Worm (Caenorhabditis elegans) whole organism, young adult: ENCODE results near the gene col-118.

Experiments used
- B0336.3 ChIP-seq: fragments of 200-800 bp; sonication (Bioruptor generic); IDR thresholded peaks from 2 replicates; pipeline ENCODE4 v1.3.6; 2022; ENCODE audit warnings: missing genetic modification characterization, missing compliant biosample characterization
- aptf-3 ChIP-seq: fragments of 200-800 bp; sonication (Bioruptor generic); IDR thresholded peaks from 2 replicates; pipeline ENCODE4 v1.3.6; 2022; ENCODE audit warnings: missing genetic modification characterization, missing compliant biosample characterization
- attf-5 ChIP-seq: fragments of 200-800 bp; sonication (Bioruptor generic); optimal IDR thresholded peaks from 2 replicates; lab custom pipeline; 2018; ENCODE audit warnings: mild to moderate bottlenecking, missing genetic modification characterization, missing compliant biosample characterization
- bed-1 ChIP-seq: fragments of 200-800 bp; sonication (Bioruptor generic); IDR thresholded peaks from 2 replicates; pipeline ENCODE4 v1.3.6; 2022; ENCODE audit warnings: missing genetic modification reagents, missing genetic modification characterization, missing compliant biosample characterization
- cebp-1 ChIP-seq, 2 experiments: fragments of 200-800 bp in 1 of 2; sonication (Bioruptor generic) in 1 of 2; sonication (generic microtip) in 1 of 2; IDR thresholded peaks in 1 of 2; optimal IDR thresholded peaks in 1 of 2; 2 replicates each; pipeline versions ENCODE4 v1.3.6 to Lab custom; 2017 to 2022; ENCODE audit warnings: missing compliant biosample characterization in 2 of 2, missing genetic modification characterization in 2 of 2, mild to moderate bottlenecking in 1 of 2, missing genetic modification reagents in 1 of 2, moderate library complexity in 1 of 2
- ets-4 ChIP-seq: fragments of 200-800 bp; sonication (Bioruptor generic); optimal IDR thresholded peaks from 2 replicates; lab custom pipeline; 2018; ENCODE audit warnings: mild to moderate bottlenecking, missing genetic modification characterization, missing compliant biosample characterization
- mel-28 ChIP-seq: sonication (generic microtip); optimal IDR thresholded peaks from 2 replicates; lab custom pipeline; 2016; ENCODE audit warnings: borderline replicate concordance, mild to moderate bottlenecking, missing genetic modification characterization, missing compliant biosample characterization
- nhr-120 ChIP-seq: fragments of 200-800 bp; sonication (Bioruptor generic); IDR thresholded peaks from 2 replicates; pipeline ENCODE4 v1.3.6; 2022; ENCODE audit warnings: missing genetic modification characterization, missing compliant biosample characterization
- snpc-4 ChIP-seq, 5 experiments: fragments of 150-350 bp in 1 of 5; sonication (generic microtip) in 4 of 5; optimal IDR thresholded peaks; 2 replicates each; lab custom pipeline; 2014 to 2018; ENCODE audit warnings: missing genetic modification characterization in 5 of 5, missing biosample characterization in 3 of 5, antibody characterized with exemption in 2 of 5, mild to moderate bottlenecking in 2 of 5, missing compliant biosample characterization in 2 of 5, missing genotype in 2 of 5, moderate library complexity in 2 of 5, missing genetic modification reagents in 1 of 5

ce11 chrIV:8864672-8865071, 16.7 kb downstream of the col-118 start:
- TF ChIP-seq snpc-4 (GFP tag; optimal IDR thresholded peaks at IDR 0.05; lab: Kevin White, UChicago) = no peak
- no peak for TF ChIP-seq snpc-4 (tag; optimal IDR thresholded peaks at IDR 0.05; lab: Kevin White, UChicago)
- TF ChIP-seq bed-1 (GFP tag; lab: Robert Waterston, UW) = no peak
- no peak for TF ChIP-seq cebp-1 (GFP tag; IDR thresholded peaks at IDR 0.05; lab: Robert Waterston, UW)
- TF ChIP-seq cebp-1 (tag; optimal IDR thresholded peaks at IDR 0.05; lab: Kevin White, UChicago) = no peak
- no peak for TF ChIP-seq aptf-3 (GFP tag; lab: Robert Waterston, UW)
- no peak for TF ChIP-seq nhr-120 (GFP tag; lab: Robert Waterston, UW)
- no peak for TF ChIP-seq mel-28 (tag; lab: Kevin White, UChicago)
- TF ChIP-seq attf-5 (GFP tag; lab: Kevin White, UChicago) = no peak
- no peak for TF ChIP-seq B0336.3
- no peak for TF ChIP-seq ets-4 (GFP tag; lab: Kevin White, UChicago)
